Fruit fly (Drosophila melanogaster) whole organism, wandering third instar larva: ENCODE data around the gene RpL40.
A peak's percentile ranks its signal among the peaks of the same experiment; 100 is the strongest.

ENCODE experiments used
- Abd-B ChIP-seq: fragments of >200 bp; optimal IDR thresholded peaks from 2 replicates; lab custom pipeline; 2017; ENCODE audit warnings: missing biosample characterization, missing genetic modification characterization
- CG32264 ChIP-seq: fragments of 200-800 bp; sonication (Bioruptor generic); optimal IDR thresholded peaks from 2 replicates; lab custom pipeline; 2016; ENCODE audit warnings: missing biosample characterization, missing genetic modification characterization
- CG9705 ChIP-seq: fragments of 200-800 bp; sonication (Bioruptor generic); optimal IDR thresholded peaks from 2 replicates; lab custom pipeline; 2018; ENCODE audit warnings: missing biosample characterization, mild to moderate bottlenecking, missing genetic modification characterization
- CrebA ChIP-seq: fragments of 200-800 bp; sonication (Bioruptor generic); optimal IDR thresholded peaks from 2 replicates; lab custom pipeline; 2016; ENCODE audit warnings: missing biosample characterization, mild to moderate bottlenecking, missing genetic modification characterization, borderline replicate concordance
- Dif ChIP-seq: fragments of 200-275, 200-300 bp; sonication (Bioruptor generic); optimal IDR thresholded peaks from 2 replicates; lab custom pipeline; 2018; ENCODE audit warnings: missing biosample characterization, missing genetic modification characterization; ENCODE audit not compliant: partially characterized antibody
- GATAd ChIP-seq: sonication (Bioruptor generic); optimal IDR thresholded peaks from 2 replicates; lab custom pipeline; 2016; ENCODE audit warnings: missing biosample characterization, missing genetic modification characterization
- HLH106 ChIP-seq: fragments of 200-800 bp; optimal IDR thresholded peaks from 3 replicates; lab custom pipeline; 2019; ENCODE audit warnings: missing biosample characterization, mild to moderate bottlenecking, missing genetic modification characterization, moderate library complexity
- Hnf4 ChIP-seq: fragments of 200-800 bp; sonication (Bioruptor generic); optimal IDR thresholded peaks from 2 replicates; lab custom pipeline; 2016; ENCODE audit warnings: missing biosample characterization, mild to moderate bottlenecking, missing genetic modification characterization
- Hr78 ChIP-seq: fragments of >200 bp; optimal IDR thresholded peaks from 2 replicates; lab custom pipeline; 2017; ENCODE audit warnings: missing biosample characterization, missing genetic modification characterization
- Jra ChIP-seq: sonication (Bioruptor generic); optimal IDR thresholded peaks from 2 replicates; lab custom pipeline; 2016; ENCODE audit warnings: missing biosample characterization, missing genetic modification characterization
- Mio ChIP-seq: sonication (Bioruptor generic); optimal IDR thresholded peaks from 2 replicates; lab custom pipeline; 2016; ENCODE audit warnings: missing biosample characterization, missing genetic modification characterization
- Myc ChIP-seq: fragments of >200 bp; optimal IDR thresholded peaks from 2 replicates; lab custom pipeline; 2017
- N ChIP-seq: fragments of >200 bp; optimal IDR thresholded peaks from 2 replicates; lab custom pipeline; 2018; ENCODE audit warnings: missing biosample characterization, missing external identifiers, missing genetic modification characterization
- OdsH ChIP-seq: fragments of 200-800 bp; sonication (Bioruptor generic); optimal IDR thresholded peaks from 2 replicates; lab custom pipeline; 2016; ENCODE audit warnings: missing biosample characterization, mild to moderate bottlenecking, missing genetic modification characterization
- Rel ChIP-seq, 2 experiments: fragments of 200-800 bp; sonication (Bioruptor generic) in 1 of 2; optimal IDR thresholded peaks; 2 replicates in 1 of 2; 3 replicates in 1 of 2; lab custom pipeline; 2016 to 2019; ENCODE audit warnings: mild to moderate bottlenecking in 2 of 2, missing biosample characterization in 2 of 2, missing genetic modification characterization in 2 of 2, moderate library complexity in 1 of 2
- Sp1 ChIP-seq: fragments of 200-800 bp; sonication (Bioruptor generic); optimal IDR thresholded peaks from 3 replicates; lab custom pipeline; 2019; ENCODE audit warnings: missing biosample characterization, mild to moderate bottlenecking, missing genetic modification characterization, moderate library complexity
- br ChIP-seq: fragments of 200-800 bp; sonication (Bioruptor generic); optimal IDR thresholded peaks from 2 replicates; lab custom pipeline; 2016; ENCODE audit warnings: missing biosample characterization, missing genetic modification characterization
- brk ChIP-seq: fragments of 200-800 bp; sonication (Bioruptor generic); optimal IDR thresholded peaks from 2 replicates; lab custom pipeline; 2016; ENCODE audit warnings: missing biosample characterization, mild to moderate bottlenecking, missing genetic modification characterization
- dmrt93B ChIP-seq: fragments of 200-800 bp; sonication (Bioruptor generic); optimal IDR thresholded peaks from 2 replicates; lab custom pipeline; 2018; ENCODE audit warnings: missing biosample characterization, mild to moderate bottlenecking, missing genetic modification characterization
- dsf ChIP-seq: sonication (Bioruptor generic); optimal IDR thresholded peaks from 2 replicates; lab custom pipeline; 2016; ENCODE audit warnings: missing biosample characterization, missing genetic modification characterization, borderline replicate concordance
- ey ChIP-seq: fragments of 200-800 bp; sonication (Bioruptor generic); optimal IDR thresholded peaks from 2 replicates; lab custom pipeline; 2016; ENCODE audit warnings: missing biosample characterization, missing genetic modification characterization
- foxo ChIP-seq, 2 experiments: fragments of 200-800 bp; sonication (Bioruptor generic); optimal IDR thresholded peaks; 2 replicates in 1 of 2; 3 replicates in 1 of 2; lab custom pipeline; 2016 to 2017; ENCODE audit warnings: missing biosample characterization in 2 of 2, missing genetic modification characterization in 2 of 2
- fru ChIP-seq: fragments of 200-800 bp; sonication (Bioruptor generic); optimal IDR thresholded peaks from 3 replicates; lab custom pipeline; 2016; ENCODE audit warnings: missing biosample characterization, mild to moderate bottlenecking, missing genetic modification characterization
- h ChIP-seq: fragments of 200-800 bp; sonication (Bioruptor generic); optimal IDR thresholded peaks from 3 replicates; lab custom pipeline; 2016; ENCODE audit warnings: missing biosample characterization, mild to moderate bottlenecking, missing genetic modification characterization
- lola ChIP-seq: fragments of >200 bp; optimal IDR thresholded peaks from 2 replicates; lab custom pipeline; 2017; ENCODE audit warnings: missing biosample characterization, missing genetic modification characterization
- pan ChIP-seq: fragments of >200 bp; optimal IDR thresholded peaks from 2 replicates; lab custom pipeline; 2017
- psq ChIP-seq: fragments of 200-800 bp; sonication (Bioruptor generic); optimal IDR thresholded peaks from 3 replicates; lab custom pipeline; 2017; ENCODE audit warnings: missing biosample characterization, mild to moderate bottlenecking, missing genetic modification characterization, moderate library complexity
- rgr ChIP-seq: fragments of 200-800 bp; sonication (Bioruptor generic); optimal IDR thresholded peaks from 3 replicates; lab custom pipeline; 2016; ENCODE audit warnings: missing biosample characterization, mild to moderate bottlenecking, missing genetic modification characterization
- sage ChIP-seq: fragments of 200-800 bp; sonication (Bioruptor generic); optimal IDR thresholded peaks from 2 replicates; lab custom pipeline; 2016; ENCODE audit warnings: missing biosample characterization, mild to moderate bottlenecking, missing genetic modification characterization
- sv ChIP-seq: fragments of 200-800 bp; sonication (Bioruptor generic); optimal IDR thresholded peaks from 3 replicates; lab custom pipeline; 2016; ENCODE audit warnings: missing biosample characterization, missing genetic modification characterization
- tai ChIP-seq: sonication (Bioruptor generic); optimal IDR thresholded peaks from 2 replicates; lab custom pipeline; 2016; ENCODE audit warnings: missing biosample characterization, missing genetic modification characterization
- usp ChIP-seq: fragments of >200 bp; optimal IDR thresholded peaks from 2 replicates; lab custom pipeline; 2017; ENCODE audit warnings: missing biosample characterization, missing genetic modification characterization
- woc ChIP-seq: sonication (Bioruptor generic); optimal IDR thresholded peaks from 2 replicates; lab custom pipeline; 2016; ENCODE audit warnings: missing biosample characterization, mild to moderate bottlenecking, missing genetic modification characterization

Gene RpL40

dm6 chr2L:4227546-4227945 lies at the start of gene RpL40:
Gene RpL40, plus strand, starts transcription at chr2L:4227699.
- TF ChIP-seq N (peak; percentile 7), psq (GFP tag; lab: Kevin White, UChicago) (peak; percentile 3), Sp1 (GFP tag; lab: Kevin White, UChicago) (no peak)

- TF ChIP-seq Myc (peak; percentile 47), foxo (GFP tag; optimal IDR thresholded peaks at IDR 0.05; lab: Kevin White, UChicago) (no peak)
- TF ChIP-seq, all 38 proteins: peak for 1
Observed at dm6 chr2L:4179386-4179785, 48.1 kb upstream of the RpL40 start.

- TF ChIP-seq psq (GFP tag; lab: Kevin White, UChicago) (peak; percentile 4), rgr (peak; percentile 5), h (GFP tag; lab: Kevin White, UChicago) (peak; percentile 36), Jra (GFP tag; lab: Kevin White, UChicago) (no peak), foxo (GFP tag; optimal IDR thresholded peaks at IDR 0.05; lab: Kevin White, UChicago) (peak in 1 of 2 experiments; percentile 29), woc (GFP tag; lab: Kevin White, UChicago) (peak; percentile 23)
Observed at dm6 chr2L:4179960-4180359, 47.5 kb upstream of the RpL40 start.

- TF ChIP-seq N (no peak), fru (GFP tag; lab: Kevin White, UChicago) (no peak), Abd-B (GFP tag; lab: Kevin White, UChicago) (no peak), lola (no peak), Rel (GFP tag; optimal IDR thresholded peaks at IDR 0.05; lab: Kevin White, UChicago) (no peak), Rel (tag; optimal IDR thresholded peaks at IDR 0.05; lab: Kevin White, UChicago) (no peak), pan (lab: Kevin White, UChicago) (no peak), Sp1 (GFP tag; lab: Kevin White, UChicago) (no peak), sage (GFP tag; lab: Kevin White, UChicago) (no peak), sv (GFP tag; lab: Kevin White, UChicago) (no peak), HLH106 (tag; lab: Kevin White, UChicago) (peak; percentile 27), OdsH (GFP tag; lab: Kevin White, UChicago) (peak; percentile 3), Hr78 (GFP tag; lab: Kevin White, UChicago) (no peak), rgr (no peak), brk (GFP tag; lab: Kevin White, UChicago) (no peak), Mio (GFP tag; lab: Kevin White, UChicago) (no peak), CG32264 (GFP tag; lab: Kevin White, UChicago) (no peak), CrebA (GFP tag; lab: Kevin White, UChicago) (no peak), dmrt93B (GFP tag; lab: Kevin White, UChicago) (no peak), usp (GFP tag; lab: Kevin White, UChicago) (no peak), GATAd (no peak), br (GFP tag; lab: Kevin White, UChicago) (no peak), foxo (GFP tag; optimal IDR thresholded peaks at IDR 0.05; lab: Kevin White, UChicago) (peak in 1 of 2 experiments; percentile 30), woc (GFP tag; lab: Kevin White, UChicago) (peak; percentile 51), ey (GFP tag; lab: Kevin White, UChicago) (no peak), Dif (GFP tag; lab: Kevin White, UChicago) (no peak), h (GFP tag; lab: Kevin White, UChicago) (peak; percentile 20), dsf (no peak)
Observed at dm6 chr2L:4185269-4186024, 42.1 kb upstream of the RpL40 start.

DNA sequence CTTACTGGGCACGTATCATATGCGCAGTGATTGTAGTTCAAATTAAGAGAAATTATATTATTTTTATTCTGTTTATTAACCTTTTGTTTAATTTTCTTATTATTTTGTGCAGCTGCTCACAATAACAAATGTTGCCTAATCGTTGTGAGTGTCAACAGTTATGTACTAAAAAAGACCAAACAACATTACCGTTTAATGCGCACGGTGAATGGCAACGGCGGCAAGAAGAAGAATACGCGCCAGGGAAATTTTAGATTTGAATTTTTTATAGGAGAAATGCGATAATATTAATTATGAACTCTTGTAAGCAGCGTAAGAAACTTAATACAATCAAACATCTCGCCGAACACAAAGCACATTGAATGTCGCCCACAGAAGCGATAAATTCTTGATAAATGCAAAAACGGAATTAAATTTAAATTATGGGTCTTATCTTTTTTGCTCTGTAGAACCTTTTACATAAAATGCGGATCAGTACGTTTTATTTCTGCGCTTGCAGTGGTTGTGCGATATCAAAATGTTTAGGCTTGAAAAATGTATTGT lies 39.8 kb upstream of the RpL40 start, which contains the start of the genes Tbcc and lectin-24Db:
Gene Tbcc (minus strand): TSS at position 163 of the 543 bp plus-strand sequence.
Gene lectin-24Db (plus strand): TSS at position 493 of the 543 bp plus-strand sequence.
- TF ChIP-seq Myc (peak; percentile 64), tai (GFP tag; lab: Kevin White, UChicago) (peak; percentile 71), Hnf4 (no peak), CG9705 (no peak), sv (GFP tag; lab: Kevin White, UChicago) (no peak), woc (GFP tag; lab: Kevin White, UChicago) (no peak), CrebA (GFP tag; lab: Kevin White, UChicago) (no peak), dsf (peak; percentile 5), sage (GFP tag; lab: Kevin White, UChicago) (no peak), Rel (GFP tag; optimal IDR thresholded peaks at IDR 0.05; lab: Kevin White, UChicago) (no peak), Rel (tag; optimal IDR thresholded peaks at IDR 0.05; lab: Kevin White, UChicago) (no peak), foxo (GFP tag; optimal IDR thresholded peaks at IDR 0.05; lab: Kevin White, UChicago) (no peak), dmrt93B (GFP tag; lab: Kevin White, UChicago) (no peak)
